Worm (Caenorhabditis elegans) whole organism, L1 larva: ENCODE results near the gene C07A4.3.

Experiments used
- C04F5.9 ChIP-seq: sonication (generic microtip); optimal IDR thresholded peaks from 2 replicates; lab custom pipeline; 2016; ENCODE audit warnings: missing genetic modification characterization, missing compliant biosample characterization
- Y116A8C.19 ChIP-seq: sonication (generic microtip); optimal IDR thresholded peaks from 2 replicates; lab custom pipeline; 2016; ENCODE audit warnings: missing compliant biosample characterization, missing genetic modification characterization, borderline replicate concordance
- aha-1 ChIP-seq: fragments of 150-350 bp; optimal IDR thresholded peaks from 2 replicates; lab custom pipeline; 2014; ENCODE audit warnings: missing biosample characterization, missing genetic modification characterization
- alr-1 ChIP-seq: fragments of 200-800 bp; sonication (Bioruptor generic); optimal IDR thresholded peaks from 2 replicates; lab custom pipeline; 2018; ENCODE audit warnings: borderline replicate concordance, mild to moderate bottlenecking, missing genetic modification characterization, missing compliant biosample characterization
- aly-2 ChIP-seq: fragments of 150-350 bp; optimal IDR thresholded peaks from 2 replicates; lab custom pipeline; 2014; ENCODE audit warnings: missing biosample characterization, missing genetic modification characterization
- ceh-63 ChIP-seq: fragments of 200-800 bp; sonication (Bioruptor generic); optimal IDR thresholded peaks from 2 replicates; lab custom pipeline; 2018; ENCODE audit warnings: mild to moderate bottlenecking, missing genetic modification characterization, missing compliant biosample characterization
- ceh-8 ChIP-seq: fragments of 200-800 bp; sonication (Bioruptor generic); optimal IDR thresholded peaks from 2 replicates; lab custom pipeline; 2018; ENCODE audit warnings: mild to moderate bottlenecking, missing genetic modification characterization, moderate library complexity, missing compliant biosample characterization
- ceh-90 ChIP-seq: sonication (generic microtip); optimal IDR thresholded peaks from 2 replicates; lab custom pipeline; 2016; ENCODE audit warnings: missing genetic modification characterization, missing compliant biosample characterization
- ces-1 ChIP-seq: fragments of 150-350 bp; optimal IDR thresholded peaks from 2 replicates; lab custom pipeline; 2014; ENCODE audit warnings: missing biosample characterization, missing genetic modification reagents, missing genetic modification characterization
- dsc-1 ChIP-seq: sonication (generic microtip); optimal IDR thresholded peaks from 2 replicates; lab custom pipeline; 2016; ENCODE audit warnings: mild to moderate bottlenecking, missing genetic modification characterization, missing compliant biosample characterization
- efl-3 ChIP-seq: fragments of 200-800 bp; sonication (Bioruptor generic); optimal IDR thresholded peaks from 2 replicates; lab custom pipeline; 2018; ENCODE audit warnings: mild to moderate bottlenecking, missing genetic modification characterization, missing compliant biosample characterization
- egl-13 ChIP-seq: sonication (generic microtip); optimal IDR thresholded peaks from 2 replicates; lab custom pipeline; 2016; ENCODE audit warnings: missing genotype, missing genetic modification reagents, missing genetic modification characterization, missing compliant biosample characterization
- elt-2 ChIP-seq: sonication (generic microtip); optimal IDR thresholded peaks from 2 replicates; lab custom pipeline; 2016; ENCODE audit warnings: missing genetic modification characterization, mild to moderate bottlenecking, inconsistent platforms, missing compliant biosample characterization, missing genetic modification reagents
- elt-3 ChIP-seq, 6 experiments: fragments of 150-350 bp in 1 of 6; sonication (generic microtip); optimal IDR thresholded peaks; 2 replicates each; lab custom pipeline; 2017 to 2018; ENCODE audit warnings: missing biosample characterization in 6 of 6, missing genetic modification characterization in 6 of 6, inconsistent platforms in 1 of 6
- ets-5 ChIP-seq: fragments of 200-800 bp; sonication (Bioruptor generic); IDR thresholded peaks from 2 replicates; pipeline ENCODE4 v1.3.6; 2022; ENCODE audit warnings: missing genetic modification characterization, missing compliant biosample characterization
- fos-1 ChIP-seq: fragments of 150-350 bp; optimal IDR thresholded peaks from 2 replicates; lab custom pipeline; 2014; ENCODE audit warnings: missing biosample characterization, missing genetic modification characterization
- hlh-17 ChIP-seq: fragments of 200-800 bp; sonication (Bioruptor generic); optimal IDR thresholded peaks from 2 replicates; lab custom pipeline; 2018; ENCODE audit warnings: missing genetic modification characterization, mild to moderate bottlenecking, missing compliant biosample characterization, moderate library complexity, borderline replicate concordance
- hpl-2 ChIP-seq: fragments of 150-350 bp; optimal IDR thresholded peaks from 2 replicates; lab custom pipeline; 2014; ENCODE audit warnings: missing biosample characterization, missing genetic modification reagents, missing genetic modification characterization
- irx-1 ChIP-seq: sonication (generic microtip); optimal IDR thresholded peaks from 2 replicates; lab custom pipeline; 2016; ENCODE audit warnings: missing genetic modification characterization, missing compliant biosample characterization
- isw-1 ChIP-seq: fragments of 200-800 bp; sonication (Bioruptor generic); IDR thresholded peaks from 2 replicates; pipeline ENCODE4 v1.3.6; 2022; ENCODE audit warnings: missing genetic modification characterization, missing compliant biosample characterization
- lin-13 ChIP-seq: fragments of 150-350 bp; optimal IDR thresholded peaks from 2 replicates; lab custom pipeline; 2014; ENCODE audit warnings: missing biosample characterization, missing genetic modification reagents, missing genetic modification characterization
- lin-14 ChIP-seq: fragments of 200-800 bp; sonication (Bioruptor generic); optimal IDR thresholded peaks from 2 replicates; lab custom pipeline; 2018; ENCODE audit warnings: mild to moderate bottlenecking, missing genetic modification characterization, moderate library complexity, missing compliant biosample characterization
- lin-15B ChIP-seq: fragments of 150-350 bp; sonication (generic microtip); optimal IDR thresholded peaks from 3 replicates; lab custom pipeline; 2014; ENCODE audit warnings: missing biosample characterization, missing genetic modification characterization
- lin-35 ChIP-seq, 2 experiments: fragments of 150-350 bp; optimal IDR thresholded peaks; 2 replicates each; lab custom pipeline; 2014; ENCODE audit warnings: missing biosample characterization in 2 of 2, missing genetic modification characterization in 2 of 2, missing genetic modification reagents in 2 of 2
- lin-39 ChIP-seq: fragments of 150-350 bp; optimal IDR thresholded peaks from 2 replicates; lab custom pipeline; 2014; ENCODE audit warnings: missing biosample characterization, missing genetic modification reagents, missing genetic modification characterization
- mdl-1 ChIP-seq, 2 experiments: fragments of 150-350 bp; optimal IDR thresholded peaks; 2 replicates each; lab custom pipeline; 2014 to 2017; ENCODE audit warnings: missing biosample characterization in 2 of 2, missing genetic modification characterization in 2 of 2, inconsistent platforms in 1 of 2
- mef-2 ChIP-seq: fragments of 150-350 bp; optimal IDR thresholded peaks from 2 replicates; lab custom pipeline; 2014; ENCODE audit warnings: missing biosample characterization, missing genetic modification characterization
- nhr-11 ChIP-seq: fragments of 150-350 bp; optimal IDR thresholded peaks from 2 replicates; lab custom pipeline; 2014; ENCODE audit warnings: missing biosample characterization, missing genetic modification characterization
- nhr-12 ChIP-seq: sonication (generic microtip); optimal IDR thresholded peaks from 2 replicates; lab custom pipeline; 2017; ENCODE audit warnings: missing biosample characterization, missing genetic modification characterization
- nhr-19 ChIP-seq: fragments of 200-800 bp; sonication (Bioruptor generic); conservative IDR thresholded peaks from 2 replicates; pipeline ENCODE4 v1.3.6; 2022; ENCODE audit warnings: missing genetic modification characterization, missing compliant biosample characterization
- nhr-28 ChIP-seq: fragments of 150-350 bp; optimal IDR thresholded peaks from 2 replicates; lab custom pipeline; 2014; ENCODE audit warnings: missing biosample characterization, missing genetic modification characterization
- nhr-47 ChIP-seq: sonication (generic microtip); optimal IDR thresholded peaks from 2 replicates; lab custom pipeline; 2016; ENCODE audit warnings: mild to moderate bottlenecking, missing genetic modification characterization, moderate library complexity, missing compliant biosample characterization
- nhr-71 ChIP-seq: sonication (generic microtip); optimal IDR thresholded peaks from 2 replicates; lab custom pipeline; 2016; ENCODE audit warnings: mild to moderate bottlenecking, missing genetic modification characterization, moderate library complexity, missing compliant biosample characterization
- nhr-76 ChIP-seq: sonication (generic microtip); optimal IDR thresholded peaks from 2 replicates; lab custom pipeline; 2017; ENCODE audit warnings: missing biosample characterization, missing genetic modification characterization
- nhr-77 ChIP-seq: fragments of 150-350 bp; optimal IDR thresholded peaks from 2 replicates; lab custom pipeline; 2014; ENCODE audit warnings: missing biosample characterization, missing genetic modification characterization
- nhr-85 ChIP-seq: sonication (generic microtip); peaks from one replicate; lab custom pipeline; 2016; ENCODE audit warnings: missing genetic modification characterization, inconsistent platforms, missing compliant biosample characterization
- nhr-90 ChIP-seq: sonication (generic microtip); optimal IDR thresholded peaks from 2 replicates; lab custom pipeline; 2016; ENCODE audit warnings: mild to moderate bottlenecking, missing genetic modification characterization, missing compliant biosample characterization; ENCODE audit not compliant: poor library complexity
- pqm-1 ChIP-seq: sonication (generic microtip); optimal IDR thresholded peaks from 3 replicates; lab custom pipeline; 2017; ENCODE audit warnings: missing biosample characterization, missing genetic modification characterization
- skn-1 ChIP-seq: fragments of 150-350 bp; optimal IDR thresholded peaks from 2 replicates; lab custom pipeline; 2014; ENCODE audit warnings: missing biosample characterization, missing genetic modification characterization
- snpc-4 ChIP-seq: fragments of 150-350 bp; optimal IDR thresholded peaks from 2 replicates; lab custom pipeline; 2014; ENCODE audit warnings: missing biosample characterization, missing genetic modification characterization
- snu-23 ChIP-seq: sonication (generic microtip); optimal IDR thresholded peaks from 2 replicates; lab custom pipeline; 2016; ENCODE audit warnings: missing genetic modification characterization, missing compliant biosample characterization
- sox-4 ChIP-seq: sonication (generic microtip); optimal IDR thresholded peaks from 2 replicates; lab custom pipeline; 2016; ENCODE audit warnings: missing genetic modification characterization, missing compliant biosample characterization
- sptf-1 ChIP-seq: fragments of 150-350 bp; optimal IDR thresholded peaks from 2 replicates; lab custom pipeline; 2014; ENCODE audit warnings: missing biosample characterization, missing genetic modification characterization
- sup-37 ChIP-seq: fragments of 200-800 bp; sonication (Bioruptor generic); optimal IDR thresholded peaks from 2 replicates; lab custom pipeline; 2018; ENCODE audit warnings: mild to moderate bottlenecking, missing genetic modification characterization, missing compliant biosample characterization
- swsn-7 ChIP-seq: sonication (generic microtip); optimal IDR thresholded peaks from 2 replicates; lab custom pipeline; 2016; ENCODE audit warnings: missing genetic modification characterization, missing compliant biosample characterization
- tbx-2 ChIP-seq: sonication (generic microtip); optimal IDR thresholded peaks from 2 replicates; lab custom pipeline; 2016; ENCODE audit warnings: missing genetic modification characterization, missing compliant biosample characterization
- unc-86 ChIP-seq: sonication (generic microtip); optimal IDR thresholded peaks from 2 replicates; lab custom pipeline; 2016; ENCODE audit warnings: missing genetic modification characterization, missing compliant biosample characterization
- vab-15 ChIP-seq: sonication (generic microtip); optimal IDR thresholded peaks from 2 replicates; lab custom pipeline; 2017; ENCODE audit warnings: missing genotype, mild to moderate bottlenecking, missing genetic modification characterization, missing compliant biosample characterization
- xbp-1 ChIP-seq: sonication (generic microtip); optimal IDR thresholded peaks from 2 replicates; lab custom pipeline; 2016; ENCODE audit warnings: missing genetic modification characterization, missing compliant biosample characterization
- zip-4 ChIP-seq: fragments of 200-800 bp; sonication (Bioruptor generic); optimal IDR thresholded peaks from 2 replicates; lab custom pipeline; 2018; ENCODE audit warnings: mild to moderate bottlenecking, missing genetic modification characterization, moderate library complexity, missing compliant biosample characterization
- ztf-11 ChIP-seq, 2 experiments: sonication (generic microtip); optimal IDR thresholded peaks; 2 replicates each; lab custom pipeline; 2016 to 2017; ENCODE audit warnings: missing genetic modification characterization in 2 of 2, missing biosample characterization in 1 of 2, missing compliant biosample characterization in 1 of 2
- ztf-4 ChIP-seq: fragments of 150-350 bp; optimal IDR thresholded peaks from 2 replicates; lab custom pipeline; 2014; ENCODE audit warnings: missing biosample characterization, missing genetic modification characterization

The C07A4.3 gene

DNA sequence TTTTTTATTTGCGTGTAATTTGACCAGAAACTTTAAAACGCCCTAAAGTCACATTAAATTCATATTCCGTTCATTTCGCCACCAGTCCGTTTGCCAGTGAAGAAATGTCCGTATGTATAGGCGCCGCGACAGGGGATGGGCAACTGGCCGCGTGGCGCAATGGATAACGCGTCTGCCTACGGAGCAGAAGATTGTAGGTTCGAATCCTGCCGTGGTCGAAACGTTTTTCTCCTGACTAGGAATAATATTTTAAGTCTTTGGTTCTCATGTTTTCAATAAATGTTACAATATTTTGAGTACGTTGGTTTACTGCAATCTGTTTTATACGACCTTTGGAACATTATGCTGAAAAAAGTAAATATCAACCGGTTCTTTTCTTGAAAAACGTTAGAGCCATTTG lies 29.8 kb upstream of the C07A4.3 start (continued):
- TF ChIP-seq C04F5.9 (tag; lab: Kevin White, UChicago) (no peak), hlh-17 (GFP tag; lab: Kevin White, UChicago) (no peak), dsc-1 (tag; lab: Kevin White, UChicago) (peak; percentile 75), vab-15 (no peak), mef-2 (no peak), alr-1 (no peak), hpl-2 (no peak), elt-3 (tag; optimal IDR thresholded peaks at IDR 0.05; lab: Kevin White, UChicago) (no peak), nhr-19 (GFP tag; lab: Robert Waterston, UW) (peak; percentile 74), xbp-1 (tag; lab: Kevin White, UChicago) (peak; percentile 60), lin-13 (no peak), fos-1 (tag; lab: Kevin White, UChicago) (peak; percentile 31), egl-13 (tag; lab: Kevin White, UChicago) (peak; percentile 59), elt-2 (tag; lab: Kevin White, UChicago) (peak; percentile 43), skn-1 (tag; lab: Kevin White, UChicago) (peak; percentile 32), ceh-8 (GFP tag; lab: Kevin White, UChicago) (peak; percentile 6), lin-14 (GFP tag; lab: Kevin White, UChicago) (peak; percentile 71), lin-35 (GFP tag; optimal IDR thresholded peaks at IDR 0.05; lab: Kevin White, UChicago) (peak; percentile 14 to 62), nhr-77 (tag; lab: Kevin White, UChicago) (peak; percentile 34), nhr-76 (tag; lab: Kevin White, UChicago) (no peak), tbx-2 (tag; lab: Kevin White, UChicago) (peak; percentile 57), lin-39 (tag; lab: Kevin White, UChicago) (no peak), nhr-90 (tag; lab: Kevin White, UChicago) (peak; percentile 80), sox-4 (tag; lab: Kevin White, UChicago) (peak; percentile 6), nhr-28 (tag; lab: Kevin White, UChicago) (no peak), nhr-11 (tag; lab: Kevin White, UChicago) (no peak), snpc-4 (tag; lab: Kevin White, UChicago) (no peak), nhr-85 (tag; lab: Kevin White, UChicago) (peak; percentile 72), ztf-11 (tag; optimal IDR thresholded peaks at IDR 0.05; lab: Kevin White, UChicago) (peak in 1 of 2 experiments; percentile 46), nhr-12 (tag; lab: Kevin White, UChicago) (no peak), mdl-1 (tag; optimal IDR thresholded peaks at IDR 0.05; lab: Kevin White, UChicago) (peak in 1 of 2 experiments; percentile 10), nhr-47 (tag; lab: Kevin White, UChicago) (peak; percentile 81), zip-4 (peak; percentile 24), ceh-90 (tag; lab: Kevin White, UChicago) (no peak)

DNA sequence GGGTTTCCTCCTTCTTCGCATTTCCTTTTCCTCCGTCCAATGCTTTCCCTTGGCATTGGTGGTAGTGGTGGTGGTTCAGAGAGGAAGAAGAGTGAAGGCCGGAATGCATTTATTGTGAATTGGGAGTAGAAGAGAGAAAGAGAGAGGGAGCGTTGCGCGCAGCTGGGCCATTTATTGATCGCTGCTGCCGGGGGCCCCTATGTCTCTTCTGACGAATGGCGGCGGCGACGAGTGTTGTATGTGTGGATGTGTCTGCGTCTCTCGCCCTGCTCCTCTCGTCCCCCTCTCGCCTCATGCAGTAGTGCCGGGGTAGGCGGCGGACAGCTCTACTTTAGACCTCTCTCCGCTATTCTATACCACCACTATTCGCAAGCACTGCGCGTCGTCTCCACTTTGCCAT lies 28.2 kb upstream of the C07A4.3 start, which contains the start of gene unc-115:
unc-115 (plus strand) TSS at position 301 of the 400 bp plus-strand sequence.
- TF ChIP-seq lin-15B (tag; lab: Kevin White, UChicago) (no peak), swsn-7 (peak; percentile 90), aly-2 (tag; lab: Kevin White, UChicago) (peak; percentile 11), mdl-1 (tag; optimal IDR thresholded peaks at IDR 0.05; lab: Kevin White, UChicago) (peak in 1 of 2 experiments; percentile 74), lin-35 (GFP tag; optimal IDR thresholded peaks at IDR 0.05; lab: Kevin White, UChicago) (peak; percentile 56 to 64), tbx-2 (tag; lab: Kevin White, UChicago) (peak; percentile 86), mef-2 (peak; percentile 18), aha-1 (tag; lab: Kevin White, UChicago) (no peak), sptf-1 (no peak), ces-1 (peak; percentile 71), efl-3 (GFP tag; lab: Kevin White, UChicago) (no peak), sup-37 (GFP tag; lab: Kevin White, UChicago) (no peak), irx-1 (peak; percentile 59), ztf-4 (tag; lab: Kevin White, UChicago) (peak; percentile 73), unc-86 (tag; lab: Kevin White, UChicago) (peak; percentile 88), C04F5.9 (tag; lab: Kevin White, UChicago) (no peak), nhr-71 (tag; lab: Kevin White, UChicago) (peak; percentile 91), ceh-63 (GFP tag; lab: Kevin White, UChicago) (no peak), pqm-1 (tag; lab: Kevin White, UChicago) (no peak), isw-1 (GFP tag; lab: Robert Waterston, UW) (peak; percentile 72), nhr-85 (tag; lab: Kevin White, UChicago) (peak; percentile 86), Y116A8C.19 (tag; lab: Kevin White, UChicago) (no peak), hpl-2 (no peak), snu-23 (peak; percentile 90), ets-5 (GFP tag; lab: Robert Waterston, UW) (no peak), egl-13 (tag; lab: Kevin White, UChicago) (peak; percentile 80), vab-15 (no peak)
